Worm (Caenorhabditis elegans) whole organism, L4 larva: ENCODE measurements around the gene Y32G9A.3.

ENCODE experiments used
- lin-39 ChIP-seq: fragments of 150-350 bp; optimal IDR thresholded peaks from 2 replicates; lab custom pipeline; 2014; ENCODE audit warnings: missing biosample characterization, missing genetic modification reagents, missing genetic modification characterization
- snpc-4 ChIP-seq: fragments of 150-350 bp; optimal IDR thresholded peaks from 2 replicates; lab custom pipeline; 2014; ENCODE audit warnings: missing biosample characterization, missing genetic modification characterization

- TF ChIP-seq lin-39 (tag; lab: Kevin White, UChicago) = no peak
- TF ChIP-seq snpc-4 (tag; lab: Kevin White, UChicago) = no peak
These were observed 15.7 kb upstream of the Y32G9A.3 start, which contains the start of gene nphp-2 for ce11 chrV:1895483-1895882.
